Fruit fly (Drosophila melanogaster) whole organism, pupa: ENCODE measurements around the gene CG44426.

Experiments used
- CG12605 ChIP-seq: fragments of 200-800 bp; sonication (Bioruptor generic); IDR thresholded peaks from 2 replicates; pipeline ENCODE4 v1.3.6; 2022; ENCODE audit warnings: missing biosample characterization, missing genetic modification characterization
- CG13204 ChIP-seq: fragments of 200-800 bp; sonication (Bioruptor generic); optimal IDR thresholded peaks from 2 replicates; lab custom pipeline; 2018; ENCODE audit warnings: missing biosample characterization, mild to moderate bottlenecking, missing genetic modification characterization, moderate library complexity
- CG15710 ChIP-seq: fragments of 200-800 bp; sonication (Bioruptor generic); optimal IDR thresholded peaks from 2 replicates; lab custom pipeline; 2018; ENCODE audit warnings: missing biosample characterization, mild to moderate bottlenecking, missing genetic modification characterization, moderate library complexity
- CG32121 ChIP-seq: fragments of 200-800 bp; sonication (Bioruptor generic); IDR thresholded peaks from 2 replicates; pipeline ENCODE4 v1.3.6; 2022; ENCODE audit warnings: missing biosample characterization, missing genetic modification characterization
- CG9948 ChIP-seq: fragments of 200-800 bp; sonication (Bioruptor generic); optimal IDR thresholded peaks from 2 replicates; lab custom pipeline; 2018; ENCODE audit warnings: missing biosample characterization, mild to moderate bottlenecking, missing genetic modification characterization, moderate library complexity
- EcR ChIP-seq: fragments of 200-800 bp; sonication (Bioruptor generic); optimal IDR thresholded peaks from 3 replicates; lab custom pipeline; 2019; ENCODE audit warnings: missing biosample characterization, missing genetic modification characterization, mild to moderate bottlenecking, moderate library complexity, missing genetic modification reagents
- Ets98B ChIP-seq: fragments of 200-800 bp; sonication (Bioruptor generic); IDR thresholded peaks from 2 replicates; pipeline ENCODE4 v1.3.6; 2022; ENCODE audit warnings: missing biosample characterization, missing genetic modification characterization
- Pif1A ChIP-seq: fragments of 200-800 bp; sonication (Bioruptor generic); optimal IDR thresholded peaks from 3 replicates; lab custom pipeline; 2016; ENCODE audit warnings: missing biosample characterization, missing genetic modification characterization

CG44426 gene

dm6 chrX:21027929-21028575, 50.0 kb downstream of the CG44426 start, which contains the start of gene CG1532:
CG1532 (minus strand) TSS chrX:21028361.
- peak; percentile 30 for TF ChIP-seq EcR (GFP tag; lab: Kevin White, UChicago)
- TF ChIP-seq CG32121 (GFP tag; lab: Robert Waterston, UW), result 0 out of 2 replicates have a peak, but pooled peaks have one; percentile 25
- no peak for TF ChIP-seq CG13204 (GFP tag; lab: Kevin White, UChicago)
- TF ChIP-seq CG9948 (tag; lab: Kevin White, UChicago), result no peak
- no peak for TF ChIP-seq CG12605 (GFP tag; lab: Robert Waterston, UW)
- TF ChIP-seq CG15710 (tag; lab: Kevin White, UChicago), result no peak
- TF ChIP-seq Pif1A (GFP tag; lab: Kevin White, UChicago), result peak; percentile 40
- TF ChIP-seq Ets98B (GFP tag; lab: Robert Waterston, UW), result peak; percentile 6; the same call in 1 of the 2 replicates
